Worm (Caenorhabditis elegans): Measurements from ENCODE around the gene ugt-14.

The ugt-14 gene

ce11 chrV:4865364-4865763, 40.7 kb upstream of the ugt-14 start, which contains the start of gene srd-32:
Gene srd-32, plus strand, starts transcription at chrV:4865664.
- TF ChIP-seq aly-2 (tag; optimal IDR thresholded peaks at IDR 0.05) = no peak
- TF ChIP-seq lin-11 (tag; optimal IDR thresholded peaks at IDR 0.05) = no peak
- no peak for TF ChIP-seq mdl-1 (tag; optimal IDR thresholded peaks at IDR 0.05)
- TF ChIP-seq sem-4 (tag; optimal IDR thresholded peaks at IDR 0.05) = no peak
- no peak for TF ChIP-seq skn-1 (tag; optimal IDR thresholded peaks at IDR 0.05)
- TF ChIP-seq nhr-6 (tag; optimal IDR thresholded peaks at IDR 0.05) = no peak
- no peak for TF ChIP-seq crh-2 (tag; optimal IDR thresholded peaks at IDR 0.05)

- TF ChIP-seq ceh-82 (tag; optimal IDR thresholded peaks at IDR 0.05) (no peak), ztf-11 (tag; optimal IDR thresholded peaks at IDR 0.05) (no peak), lsy-2 (tag; optimal IDR thresholded peaks at IDR 0.05) (peak in 1 of 2 experiments; percentile 12)
Measured at ce11 chrV:4867535-4867934, 38.5 kb upstream of the ugt-14 start.

ce11 chrV:4868698-4869097, 37.4 kb upstream of the ugt-14 start:
- TF ChIP-seq nhr-77 (tag; optimal IDR thresholded peaks at IDR 0.05) = no peak
- no peak for TF ChIP-seq nhr-6 (tag; optimal IDR thresholded peaks at IDR 0.05)
- TF ChIP-seq lin-13 (GFP tag; optimal IDR thresholded peaks at IDR 0.05) = no peak

- TF ChIP-seq aly-2 (tag; optimal IDR thresholded peaks at IDR 0.05) (no peak), lsy-2 (tag; optimal IDR thresholded peaks at IDR 0.05) (peak in 1 of 2 experiments; percentile 32), nhr-21 (tag; optimal IDR thresholded peaks at IDR 0.05) (peak; percentile 42)
Measured at ce11 chrV:4870627-4871026, 35.4 kb upstream of the ugt-14 start.

ce11 chrV:4871992-4872391, 34.1 kb upstream of the ugt-14 start, which contains the start of gene srd-33:
Gene srd-33, plus strand, starts transcription at chrV:4872292.
- TF ChIP-seq lin-11 (tag; optimal IDR thresholded peaks at IDR 0.05) = no peak
- no peak for TF ChIP-seq nhr-6 (tag; optimal IDR thresholded peaks at IDR 0.05)

ce11 chrV:4877587-4877986, 28.5 kb upstream of the ugt-14 start, which contains the start of gene T19H12.6:
Gene T19H12.6, minus strand, starts transcription at chrV:4877687.
- no peak for TF ChIP-seq ztf-11 (tag; optimal IDR thresholded peaks at IDR 0.05)
- TF ChIP-seq nhr-25 (tag; optimal IDR thresholded peaks at IDR 0.05) = no peak
- no peak for TF ChIP-seq snpc-4 (tag; optimal IDR thresholded peaks at IDR 0.05)
- TF ChIP-seq unc-55 (GFP tag; optimal IDR thresholded peaks at IDR 0.05) = no peak
- TF ChIP-seq egl-27 (tag; optimal IDR thresholded peaks at IDR 0.05) = no peak
- TF ChIP-seq aly-2 (tag; optimal IDR thresholded peaks at IDR 0.05) = no peak
- no peak for TF ChIP-seq zag-1 (tag; optimal IDR thresholded peaks at IDR 0.05)
- no peak for TF ChIP-seq ZK546.5 (tag; optimal IDR thresholded peaks at IDR 0.05)
- TF ChIP-seq mdl-1 (tag; optimal IDR thresholded peaks at IDR 0.05) = no peak
- TF ChIP-seq nhr-10 (tag; optimal IDR thresholded peaks at IDR 0.05) = no peak
- TF ChIP-seq nhr-237 (tag; optimal IDR thresholded peaks at IDR 0.05) = no peak
- TF ChIP-seq nhr-6 (tag; optimal IDR thresholded peaks at IDR 0.05) = no peak
- TF ChIP-seq nhr-11 (tag; optimal IDR thresholded peaks at IDR 0.05) = no peak
- no peak for TF ChIP-seq ztf-1 (GFP tag; conservative IDR thresholded peaks at IDR 0.05)
- TF ChIP-seq crh-2 (tag; optimal IDR thresholded peaks at IDR 0.05) = no peak
- TF ChIP-seq ama-1 (optimal IDR thresholded peaks at IDR 0.05) = no peak
- no peak for TF ChIP-seq mab-5 (tag; optimal IDR thresholded peaks at IDR 0.05)
- TF ChIP-seq R02D3.7 (tag; optimal IDR thresholded peaks at IDR 0.05) = no peak
- TF ChIP-seq nhr-77 (tag; optimal IDR thresholded peaks at IDR 0.05) = no peak

ce11 chrV:4879251-4879650, 26.8 kb upstream of the ugt-14 start, which contains the start of gene T19H12.15:
Gene T19H12.15, minus strand, starts transcription at chrV:4879351.
- TF ChIP-seq unc-62 (GFP tag; optimal IDR thresholded peaks at IDR 0.05) = no peak
- TF ChIP-seq ztf-4 (tag; optimal IDR thresholded peaks at IDR 0.05) = no peak
- TF ChIP-seq alr-1 (tag; optimal IDR thresholded peaks at IDR 0.05) = no peak
- TF ChIP-seq mbf-1 (tag; optimal IDR thresholded peaks at IDR 0.05) = no peak
- no peak for TF ChIP-seq dmd-4 (tag; optimal IDR thresholded peaks at IDR 0.05)
- no peak for TF ChIP-seq ceh-16 (tag; optimal IDR thresholded peaks at IDR 0.05)
- no peak for TF ChIP-seq lin-13 (GFP tag; optimal IDR thresholded peaks at IDR 0.05)
- TF ChIP-seq nhr-25 (tag; optimal IDR thresholded peaks at IDR 0.05) = no peak
- no peak for TF ChIP-seq lin-11 (tag; optimal IDR thresholded peaks at IDR 0.05)
- no peak for TF ChIP-seq R02D3.7 (tag; optimal IDR thresholded peaks at IDR 0.05)
- TF ChIP-seq fos-1 (tag; optimal IDR thresholded peaks at IDR 0.05) = no peak
- TF ChIP-seq sma-3 (GFP tag; optimal IDR thresholded peaks at IDR 0.05) = no peak

Measured in whole organism, L2 larva.